Worm (Caenorhabditis elegans) whole organism, L4/young adult: ENCODE results near the gene unc-69.

ENCODE experiments used
- W03F9.2 ChIP-seq: fragments of 150-350 bp; optimal IDR thresholded peaks from 2 replicates; lab custom pipeline; 2014; ENCODE audit warnings: missing biosample characterization, missing genetic modification characterization
- dao-5 ChIP-seq: sonication (generic microtip); optimal IDR thresholded peaks from 2 replicates; lab custom pipeline; 2016; ENCODE audit warnings: missing genotype, missing genetic modification characterization, moderate library complexity, missing compliant biosample characterization
- him-1 ChIP-seq: sonication (generic microtip); optimal IDR thresholded peaks from 2 replicates; lab custom pipeline; 2016; ENCODE audit warnings: missing genotype, missing genetic modification reagents, missing genetic modification characterization, missing compliant biosample characterization

ce11 chrIII:10320788-10321187, 2.0 kb downstream of the unc-69 start, which contains the start of gene sas-7:
- no peak for TF ChIP-seq him-1 (tag; lab: Kevin White, UChicago)
- no peak for TF ChIP-seq dao-5 (tag; lab: Kevin White, UChicago)
- TF ChIP-seq W03F9.2 (tag; lab: Kevin White, UChicago): no peak
